Fruit fly (Drosophila melanogaster) whole organism, embryonic: Measurements from ENCODE around the gene scrt.

ENCODE experiments used
- Ada2b ChIP-seq: fragments of 200-800 bp; sonication (Bioruptor generic); IDR thresholded peaks from 2 replicates; pipeline ENCODE4 v1.3.6; 2022; ENCODE audit warnings: missing biosample characterization, missing genetic modification characterization
- Antp ChIP-seq: fragments of 200-800 bp; sonication (Bioruptor generic); optimal IDR thresholded peaks from 3 replicates; lab custom pipeline; 2016; ENCODE audit warnings: missing biosample characterization, missing genetic modification characterization
- Awh ChIP-seq: fragments of 200-800 bp; sonication (Bioruptor generic); IDR thresholded peaks from 2 replicates; pipeline ENCODE4, ENCODE4 v1.3.6; 2022; ENCODE audit warnings: missing biosample characterization, missing genetic modification characterization
- B-H2 ChIP-seq: fragments of 200-800 bp; sonication (Bioruptor generic); optimal IDR thresholded peaks from 2 replicates; lab custom pipeline; 2018; ENCODE audit warnings: missing biosample characterization, mild to moderate bottlenecking, missing genetic modification characterization
- CG1024 ChIP-seq: fragments of 200-800 bp; sonication (Bioruptor generic); IDR thresholded peaks from 2 replicates; pipeline ENCODE4 v1.3.6; 2022; ENCODE audit warnings: missing biosample characterization, missing genetic modification characterization
- CG10565 ChIP-seq: fragments of 200-800 bp; sonication (Bioruptor generic); optimal IDR thresholded peaks from 3 replicates; lab custom pipeline; 2016; ENCODE audit warnings: missing biosample characterization, mild to moderate bottlenecking, missing genetic modification characterization
- CG10654 ChIP-seq: fragments of 200-800 bp; sonication (Bioruptor generic); optimal IDR thresholded peaks from 2 replicates; lab custom pipeline; 2016; ENCODE audit warnings: missing biosample characterization, missing genetic modification characterization
- CG12299 ChIP-seq: fragments of 200-800 bp; sonication (Bioruptor generic); optimal IDR thresholded peaks from 2 replicates; lab custom pipeline; 2018; ENCODE audit warnings: missing biosample characterization, mild to moderate bottlenecking, missing genetic modification characterization
- CG13624 ChIP-seq: fragments of 200-800 bp; sonication (Bioruptor generic); optimal IDR thresholded peaks from 2 replicates; lab custom pipeline; 2016; ENCODE audit warnings: missing biosample characterization, missing genetic modification characterization
- CG14014 ChIP-seq: fragments of 200-800 bp; sonication (Bioruptor generic); IDR thresholded peaks from 2 replicates; pipeline ENCODE4 v1.3.6; 2022; ENCODE audit warnings: missing biosample characterization, missing genetic modification characterization
- CG15269 ChIP-seq: fragments of 200-800 bp; sonication (Bioruptor generic); optimal IDR thresholded peaks from 2 replicates; lab custom pipeline; 2018; ENCODE audit warnings: missing biosample characterization, mild to moderate bottlenecking, missing genetic modification characterization, moderate library complexity
- CG2712 ChIP-seq: fragments of 200-800 bp; optimal IDR thresholded peaks from 3 replicates; lab custom pipeline; 2019; ENCODE audit warnings: missing biosample characterization, mild to moderate bottlenecking, missing genetic modification characterization, moderate library complexity
- CG33213 ChIP-seq: fragments of 200-800 bp; sonication (Bioruptor generic); optimal IDR thresholded peaks from 3 replicates; lab custom pipeline; 2016; ENCODE audit warnings: missing biosample characterization, missing genetic modification characterization
- CG42726 ChIP-seq: fragments of 200-800 bp; sonication (Bioruptor generic); IDR thresholded peaks from 2 replicates; pipeline ENCODE4 v1.3.6; 2022; ENCODE audit warnings: missing biosample characterization, missing genetic modification characterization; ENCODE audit not compliant: partially characterized antibody
- CG4328 ChIP-seq: fragments of 200-800 bp; sonication (Bioruptor generic); optimal IDR thresholded peaks from 3 replicates; lab custom pipeline; 2017; ENCODE audit warnings: missing biosample characterization, missing genetic modification reagents, missing genetic modification characterization
- CG6813 ChIP-seq: fragments of 200-800 bp; sonication (Bioruptor generic); optimal IDR thresholded peaks from 2 replicates; lab custom pipeline; 2017; ENCODE audit warnings: missing biosample characterization, missing genetic modification characterization, mild to moderate bottlenecking, moderate library complexity, missing genetic modification reagents
- CG7963 ChIP-seq: fragments of 200-800 bp; sonication (Bioruptor generic); IDR thresholded peaks from 3 replicates; pipeline ENCODE4 v1.3.6; 2022; ENCODE audit warnings: missing biosample characterization, missing genetic modification characterization; ENCODE audit not compliant: partially characterized antibody
- CG8281 ChIP-seq: fragments of 200-800 bp; sonication (Bioruptor generic); optimal IDR thresholded peaks from 2 replicates; lab custom pipeline; 2018; ENCODE audit warnings: missing biosample characterization, mild to moderate bottlenecking, missing genetic modification characterization, moderate library complexity
- CG9609 ChIP-seq: fragments of 200-800 bp; sonication (Bioruptor generic); optimal IDR thresholded peaks from 3 replicates; lab custom pipeline; 2016; ENCODE audit warnings: missing biosample characterization, missing genetic modification characterization
- CG9876 ChIP-seq: fragments of 200-800 bp; sonication (Bioruptor generic); optimal IDR thresholded peaks from 2 replicates; lab custom pipeline; 2016; ENCODE audit warnings: missing biosample characterization, missing genetic modification characterization
- CkIIα-i1 ChIP-seq: fragments of 200-800 bp; sonication (Bioruptor generic); IDR thresholded peaks from 2 replicates; pipeline ENCODE4 v1.3.6; 2022; ENCODE audit warnings: missing biosample characterization, missing genetic modification characterization
- Dek ChIP-seq: fragments of 200-800 bp; sonication (Bioruptor generic); optimal IDR thresholded peaks from 3 replicates; lab custom pipeline; 2019; ENCODE audit warnings: missing biosample characterization, mild to moderate bottlenecking, missing genetic modification characterization, moderate library complexity
- Eip74EF ChIP-seq, 2 experiments: fragments of 200-800 bp in 1 of 2; fragments of >200 bp in 1 of 2; sonication (Bioruptor generic) in 1 of 2; optimal IDR thresholded peaks; 2 replicates each; lab custom pipeline; 2017 to 2019; ENCODE audit warnings: missing biosample characterization in 2 of 2, missing genetic modification characterization in 2 of 2, mild to moderate bottlenecking in 1 of 2, moderate library complexity in 1 of 2
- GATAe ChIP-seq: fragments of 200-800 bp; sonication (Bioruptor generic); conservative IDR thresholded peaks from 2 replicates; pipeline ENCODE4 v1.3.6; 2022; ENCODE audit warnings: missing biosample characterization, missing genetic modification characterization
- HLH54F ChIP-seq: fragments of 200-800 bp; sonication (Bioruptor generic); optimal IDR thresholded peaks from 3 replicates; lab custom pipeline; 2016; ENCODE audit warnings: missing biosample characterization, missing genetic modification characterization
- Hr51 ChIP-seq, 2 experiments: fragments of 200-800 bp; sonication (Bioruptor generic); optimal IDR thresholded peaks; 2 replicates in 1 of 2; 3 replicates in 1 of 2; lab custom pipeline; 2016 to 2018; ENCODE audit warnings: missing biosample characterization in 2 of 2, missing genetic modification characterization in 2 of 2, mild to moderate bottlenecking in 1 of 2, moderate library complexity in 1 of 2
- Hr78 ChIP-seq, 2 experiments: fragments of 200-800 bp in 1 of 2; fragments of >200 bp in 1 of 2; sonication (Bioruptor generic) in 1 of 2; optimal IDR thresholded peaks; 2 replicates each; lab custom pipeline; 2017 to 2019; ENCODE audit warnings: missing biosample characterization in 2 of 2, missing genetic modification characterization in 2 of 2, mild to moderate bottlenecking in 1 of 2, moderate library complexity in 1 of 2
- Lpt ChIP-seq: fragments of >200 bp; optimal IDR thresholded peaks from 2 replicates; lab custom pipeline; 2018; ENCODE audit warnings: missing biosample characterization, missing genetic modification characterization
- MESR4 ChIP-seq: fragments of 200-800 bp; sonication (Bioruptor generic); optimal IDR thresholded peaks from 2 replicates; lab custom pipeline; 2018; ENCODE audit warnings: missing biosample characterization, mild to moderate bottlenecking, missing genetic modification characterization, moderate library complexity
- Max ChIP-seq: fragments of 200-800 bp; sonication (Bioruptor generic); optimal IDR thresholded peaks from 2 replicates; lab custom pipeline; 2016; ENCODE audit warnings: missing biosample characterization, mild to moderate bottlenecking, missing genetic modification characterization
- Med ChIP-seq: fragments of 200-800 bp; sonication (Bioruptor generic); peaks from one replicate; lab custom pipeline; 2016; ENCODE audit warnings: missing biosample characterization, missing genetic modification characterization, mild to moderate bottlenecking, inconsistent platforms, moderate library complexity
- Meics ChIP-seq: fragments of 200-800 bp; sonication (Bioruptor generic); optimal IDR thresholded peaks from 2 replicates; lab custom pipeline; 2017; ENCODE audit warnings: missing biosample characterization, mild to moderate bottlenecking, missing genetic modification characterization
- NFAT ChIP-seq: fragments of 200-800 bp; sonication (Bioruptor generic); IDR thresholded peaks from 2 replicates; pipeline ENCODE4 v1.3.6; 2022; ENCODE audit warnings: missing biosample characterization, missing genetic modification characterization
- Oaz ChIP-seq: fragments of 200-800 bp; sonication (Bioruptor generic); IDR thresholded peaks from 2 replicates; pipeline ENCODE4 v1.3.6; 2022; ENCODE audit warnings: missing biosample characterization, missing genetic modification characterization
- Optix ChIP-seq: fragments of 200-800 bp; sonication (Bioruptor generic); IDR thresholded peaks from 3 replicates; pipeline ENCODE4 v1.3.6; 2022; ENCODE audit warnings: missing biosample characterization, missing genetic modification characterization
- ase ChIP-seq: fragments of 200-800 bp; sonication (Bioruptor generic); IDR thresholded peaks from 3 replicates; pipeline ENCODE4 v1.3.6; 2022; ENCODE audit warnings: missing biosample characterization, missing genetic modification characterization
- ash1 ChIP-seq: fragments of 200-800 bp; sonication (Bioruptor generic); optimal IDR thresholded peaks from 2 replicates; lab custom pipeline; 2018; ENCODE audit warnings: missing biosample characterization, mild to moderate bottlenecking, missing genetic modification characterization
- cad ChIP-seq: fragments of >200 bp; optimal IDR thresholded peaks from 2 replicates; lab custom pipeline; 2017; ENCODE audit warnings: missing biosample characterization, missing genetic modification characterization
- dpn ChIP-seq, 2 experiments: fragments of 200-800 bp; sonication (Bioruptor generic); optimal IDR thresholded peaks; 3 replicates each; lab custom pipeline; 2016; ENCODE audit warnings: missing biosample characterization in 2 of 2, missing genetic modification characterization in 2 of 2
- emc ChIP-seq: fragments of 200-800 bp; sonication (Bioruptor generic); optimal IDR thresholded peaks from 2 replicates; lab custom pipeline; 2016; ENCODE audit warnings: missing biosample characterization, missing genetic modification characterization
- gem ChIP-seq: fragments of 200-800 bp; sonication (Bioruptor generic); optimal IDR thresholded peaks from 2 replicates; lab custom pipeline; 2019; ENCODE audit warnings: missing biosample characterization, mild to moderate bottlenecking, missing genetic modification characterization, moderate library complexity
- gro ChIP-seq: fragments of 200-800 bp; sonication (Bioruptor generic); optimal IDR thresholded peaks from 2 replicates; lab custom pipeline; 2016; ENCODE audit warnings: missing biosample characterization, missing genetic modification characterization
- klu ChIP-seq: fragments of 200-800 bp; sonication (Bioruptor generic); IDR thresholded peaks from 2 replicates; pipeline ENCODE4 v1.3.6; 2022; ENCODE audit warnings: missing biosample characterization, missing genetic modification characterization
- nmo ChIP-seq: fragments of 200-800 bp; sonication (Bioruptor generic); optimal IDR thresholded peaks from 2 replicates; lab custom pipeline; 2018; ENCODE audit warnings: missing biosample characterization, mild to moderate bottlenecking, missing genetic modification characterization, moderate library complexity
- pho ChIP-seq: fragments of 200-800 bp; sonication (Bioruptor generic); optimal IDR thresholded peaks from 2 replicates; lab custom pipeline; 2016; ENCODE audit warnings: missing biosample characterization, missing genetic modification characterization
- seq ChIP-seq: fragments of 200-800 bp; sonication (Bioruptor generic); IDR thresholded peaks from 2 replicates; pipeline ENCODE4 v1.3.6; 2022; ENCODE audit warnings: missing biosample characterization, missing genetic modification characterization
- tll ChIP-seq, 2 experiments: fragments of 200-800 bp in 1 of 2; fragments of >200 bp in 1 of 2; sonication (Bioruptor generic) in 1 of 2; optimal IDR thresholded peaks; 2 replicates each; lab custom pipeline; 2017 to 2019; ENCODE audit warnings: missing biosample characterization in 2 of 2, missing genetic modification characterization in 2 of 2, mild to moderate bottlenecking in 1 of 2, moderate library complexity in 1 of 2
- tup ChIP-seq: fragments of 200-800 bp; sonication (Bioruptor generic); optimal IDR thresholded peaks from 2 replicates; lab custom pipeline; 2016; ENCODE audit warnings: missing biosample characterization, mild to moderate bottlenecking, missing genetic modification characterization, moderate library complexity
- wek ChIP-seq: fragments of 200-800 bp; sonication (Bioruptor generic); optimal IDR thresholded peaks from 3 replicates; lab custom pipeline; 2018; ENCODE audit warnings: missing biosample characterization, mild to moderate bottlenecking, missing genetic modification characterization, moderate library complexity
- yki ChIP-seq: fragments of >200 bp; optimal IDR thresholded peaks from 3 replicates; lab custom pipeline; 2018

Gene scrt

DNA sequence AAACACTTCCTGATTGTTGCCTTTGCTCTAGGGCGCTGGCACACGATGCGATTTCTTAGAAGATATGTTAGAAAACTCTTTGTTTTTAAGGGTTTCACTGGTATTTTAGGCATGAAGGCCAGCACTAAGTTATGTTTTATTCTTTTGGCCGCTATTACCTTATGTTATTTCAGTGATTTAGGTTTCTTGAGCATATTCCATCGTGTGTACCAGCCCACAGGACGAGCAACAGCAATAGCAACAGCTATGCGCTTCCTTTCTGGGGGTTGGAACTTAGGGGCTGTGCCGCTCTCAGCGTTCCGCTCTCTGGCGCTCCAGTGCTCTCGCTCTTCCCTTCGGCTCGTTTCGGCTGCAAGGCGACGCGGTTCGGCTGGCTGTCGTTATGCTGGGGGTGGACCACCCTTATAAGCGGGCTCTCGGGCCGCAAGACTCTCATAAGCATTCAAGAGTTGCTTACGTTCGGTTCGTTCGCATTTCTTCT lies at the start of gene scrt (continued):
- TF ChIP-seq CG7963 (no peak; the same call in 2 of the 3 replicates), gro (GFP tag; lab: Kevin White, UChicago) (no peak), seq (GFP tag; lab: Robert Waterston, UW) (peak; percentile 73), Awh (GFP tag; lab: Robert Waterston, UW) (0 out of 2 replicates have a peak, but pooled peaks have one; percentile 24), CG42726 (GFP tag; lab: Robert Waterston, UW) (no peak), MESR4 (GFP tag; lab: Kevin White, UChicago) (no peak), dpn (GFP tag; optimal IDR thresholded peaks at IDR 0.05; lab: Kevin White, UChicago) (peak in 1 of 2 experiments; percentile 9), CG9609 (peak; percentile 21), CG15269 (tag; lab: Kevin White, UChicago) (no peak), GATAe (GFP tag; lab: Robert Waterston, UW) (no peak), NFAT (GFP tag; lab: Robert Waterston, UW) (no peak), CG10565 (no peak), Eip74EF (GFP tag; optimal IDR thresholded peaks at IDR 0.05; lab: Kevin White, UChicago) (no peak), CG2712 (tag; lab: Kevin White, UChicago) (peak; percentile 77), tll (GFP tag; optimal IDR thresholded peaks at IDR 0.05; lab: Kevin White, UChicago) (peak in 1 of 2 experiments; percentile 50), CG6813 (GFP tag; lab: Kevin White, UChicago) (no peak), yki (lab: Kevin White, UChicago) (peak; percentile 51), Hr78 (GFP tag; optimal IDR thresholded peaks at IDR 0.05; lab: Kevin White, UChicago) (no peak), Lpt (GFP tag; lab: Kevin White, UChicago) (no peak), Optix (peak; percentile 49; the same call in 1 of the 3 replicates), CG9876 (GFP tag; lab: Kevin White, UChicago) (peak; percentile 8), gem (tag; lab: Kevin White, UChicago) (peak; percentile 86), CG4328 (GFP tag; lab: Kevin White, UChicago) (no peak), CG33213 (no peak), Max (GFP tag; lab: Kevin White, UChicago) (peak; percentile 14), CG8281 (tag; lab: Kevin White, UChicago) (no peak), B-H2 (GFP tag; lab: Kevin White, UChicago) (peak; percentile 4), Dek (no peak), Ada2b (GFP tag; lab: Robert Waterston, UW) (peak; percentile 51), Med (GFP tag; lab: Kevin White, UChicago) (peak; percentile 62), Meics (GFP tag; lab: Kevin White, UChicago) (peak; percentile 35), CG1024 (GFP tag; lab: Robert Waterston, UW) (no peak), CkIIα-i1 (GFP tag; lab: Robert Waterston, UW) (no peak), Oaz (0 out of 2 replicates have a peak, but pooled peaks have one; percentile 21), Antp (peak; percentile 4), ase (GFP tag; lab: Robert Waterston, UW) (0 out of 3 replicates have a peak, but pooled peaks have one; percentile 29), wek (GFP tag; lab: Kevin White, UChicago) (no peak), tup (no peak), CG14014 (GFP tag; lab: Robert Waterston, UW) (no peak), CG13624 (GFP tag; lab: Kevin White, UChicago) (no peak), CG10654 (GFP tag; lab: Kevin White, UChicago) (no peak), pho (GFP tag; lab: Kevin White, UChicago) (peak; percentile 34), emc (no peak), Hr51 (GFP tag; optimal IDR thresholded peaks at IDR 0.05; lab: Kevin White, UChicago) (peak in 1 of 2 experiments; percentile 75), cad (GFP tag; lab: Kevin White, UChicago) (no peak), nmo (GFP tag; lab: Kevin White, UChicago) (peak; percentile 51), ash1 (GFP tag; lab: Kevin White, UChicago) (no peak), klu (GFP tag; lab: Robert Waterston, UW) (no peak), HLH54F (GFP tag; lab: Kevin White, UChicago) (peak; percentile 41), CG12299 (tag; lab: Kevin White, UChicago) (no peak)
